Fruit fly (Drosophila melanogaster): ENCODE results near the gene CG42822.

DNA sequence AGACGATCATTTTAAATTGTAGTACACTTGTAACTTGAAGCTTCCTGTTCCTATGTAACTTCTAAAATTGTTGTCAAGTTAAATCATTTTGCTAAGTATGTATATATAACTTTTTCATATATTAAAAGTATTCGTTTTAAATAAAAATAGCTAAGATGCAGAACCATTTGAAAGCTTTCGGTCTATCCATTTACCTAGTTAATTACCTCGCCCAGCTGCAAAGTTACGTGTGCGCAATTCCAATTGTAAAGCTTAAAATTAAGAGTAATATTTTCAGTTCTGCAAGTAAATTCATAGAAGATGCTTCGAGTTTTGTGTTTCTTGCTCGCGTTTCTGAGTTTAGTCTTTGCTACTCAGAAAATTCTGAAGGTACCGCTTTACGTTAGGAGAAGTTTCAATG lies 4.4 kb upstream of the CG42822 start, which contains the start of gene CG5860:
- TF ChIP-seq ttk (optimal IDR thresholded peaks at IDR 0.05) (no peak), insv (optimal IDR thresholded peaks at IDR 0.05) (no peak), Sin3A (optimal IDR thresholded peaks at IDR 0.05) (no peak), h (optimal IDR thresholded peaks at IDR 0.05) (no peak)

All from Kc167 (cell line).